Worm (Caenorhabditis elegans) whole organism, L1 larva: ENCODE data around the gene sups-1.

Experiments
- aly-2 ChIP-seq: fragments of 150-350 bp; optimal IDR thresholded peaks from 2 replicates; lab custom pipeline; 2014; ENCODE audit warnings: missing biosample characterization, missing genetic modification characterization
- blmp-1 ChIP-seq: fragments of 150-350 bp; optimal IDR thresholded peaks from 2 replicates; lab custom pipeline; 2014; ENCODE audit warnings: missing biosample characterization, missing genetic modification characterization
- egl-27 ChIP-seq, 2 experiments: fragments of 150-350 bp in 1 of 2; sonication (generic microtip); optimal IDR thresholded peaks; 3 replicates each; lab custom pipeline; 2017 to 2018; ENCODE audit warnings: missing biosample characterization in 2 of 2, missing genetic modification characterization in 2 of 2, missing genetic modification reagents in 2 of 2
- elt-3 ChIP-seq, 6 experiments: fragments of 150-350 bp in 1 of 6; sonication (generic microtip); optimal IDR thresholded peaks; 2 replicates each; lab custom pipeline; 2017 to 2018; ENCODE audit warnings: missing biosample characterization in 6 of 6, missing genetic modification characterization in 6 of 6, inconsistent platforms in 1 of 6
- isw-1 ChIP-seq: fragments of 200-800 bp; sonication (Bioruptor generic); IDR thresholded peaks from 2 replicates; pipeline ENCODE4 v1.3.6; 2022; ENCODE audit warnings: missing genetic modification characterization, missing compliant biosample characterization
- lin-13 ChIP-seq: fragments of 150-350 bp; optimal IDR thresholded peaks from 2 replicates; lab custom pipeline; 2014; ENCODE audit warnings: missing biosample characterization, missing genetic modification reagents, missing genetic modification characterization
- lir-3 ChIP-seq: sonication (generic microtip); optimal IDR thresholded peaks from 2 replicates; lab custom pipeline; 2016; ENCODE audit warnings: mild to moderate bottlenecking, missing genetic modification characterization, moderate library complexity, missing compliant biosample characterization; ENCODE audit not compliant: poor library complexity
- mdl-1 ChIP-seq, 2 experiments: fragments of 150-350 bp; optimal IDR thresholded peaks; 2 replicates each; lab custom pipeline; 2014 to 2017; ENCODE audit warnings: missing biosample characterization in 2 of 2, missing genetic modification characterization in 2 of 2, inconsistent platforms in 1 of 2
- mep-1 ChIP-seq: fragments of 150-350 bp; optimal IDR thresholded peaks from 2 replicates; lab custom pipeline; 2014; ENCODE audit warnings: missing biosample characterization, missing genetic modification characterization
- nhr-11 ChIP-seq: fragments of 150-350 bp; optimal IDR thresholded peaks from 2 replicates; lab custom pipeline; 2014; ENCODE audit warnings: missing biosample characterization, missing genetic modification characterization
- nhr-237 ChIP-seq: fragments of 150-350 bp; optimal IDR thresholded peaks from 2 replicates; lab custom pipeline; 2014; ENCODE audit warnings: missing biosample characterization, missing genetic modification characterization
- pax-3 ChIP-seq: fragments of 200-800 bp; sonication (Bioruptor generic); optimal IDR thresholded peaks from 2 replicates; lab custom pipeline; 2018; ENCODE audit warnings: mild to moderate bottlenecking, missing genetic modification characterization, moderate library complexity, missing compliant biosample characterization
- zag-1 ChIP-seq: fragments of 150-350 bp; optimal IDR thresholded peaks from 2 replicates; lab custom pipeline; 2014; ENCODE audit warnings: missing biosample characterization, missing genetic modification characterization

DNA sequence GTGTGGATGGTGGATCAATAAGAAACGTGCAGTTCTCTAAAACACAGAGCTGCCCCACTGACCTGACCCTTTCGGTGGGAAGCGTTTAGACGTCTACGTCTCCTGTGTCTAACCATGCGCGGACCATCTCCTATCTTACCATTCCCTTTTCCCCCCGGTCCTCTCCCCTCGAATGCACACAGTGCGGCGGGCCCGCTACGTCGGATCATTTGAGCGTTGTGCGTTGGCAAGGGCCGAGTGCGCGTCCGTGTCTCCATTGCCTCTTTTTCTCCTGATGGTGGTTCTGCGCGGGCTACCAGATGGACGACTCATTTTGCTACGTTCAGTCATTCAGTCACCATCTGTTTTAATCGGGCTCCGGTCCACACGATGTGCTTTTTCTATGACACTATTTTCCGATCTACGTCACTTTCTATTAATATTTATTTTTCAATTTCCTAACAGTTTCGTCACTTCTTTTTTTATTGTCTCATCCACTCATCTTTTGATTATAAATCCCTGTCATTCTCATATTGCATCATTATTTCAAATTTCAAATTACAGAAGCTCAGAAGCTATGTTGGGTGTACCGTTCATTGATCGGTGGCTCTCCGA lies 8.2 kb upstream of the sups-1 start, which contains the start of gene inx-3:
- TF ChIP-seq blmp-1 (tag; lab: Kevin White, UChicago) (no peak), nhr-237 (tag; lab: Kevin White, UChicago) (no peak), mdl-1 (tag; optimal IDR thresholded peaks at IDR 0.05; lab: Kevin White, UChicago) (no peak), isw-1 (GFP tag; lab: Robert Waterston, UW) (no peak), nhr-11 (tag; lab: Kevin White, UChicago) (no peak), zag-1 (tag; lab: Kevin White, UChicago) (no peak), pax-3 (no peak), aly-2 (tag; lab: Kevin White, UChicago) (no peak), lir-3 (no peak), egl-27 (tag; optimal IDR thresholded peaks at IDR 0.05; lab: Kevin White, UChicago) (no peak), elt-3 (tag; optimal IDR thresholded peaks at IDR 0.05; lab: Kevin White, UChicago) (no peak), lin-13 (GFP tag; lab: Kevin White, UChicago) (no peak), mep-1 (tag; lab: Kevin White, UChicago) (no peak)
